Worm (Caenorhabditis elegans): Measurements from ENCODE around the gene K08F8.15.

DNA sequence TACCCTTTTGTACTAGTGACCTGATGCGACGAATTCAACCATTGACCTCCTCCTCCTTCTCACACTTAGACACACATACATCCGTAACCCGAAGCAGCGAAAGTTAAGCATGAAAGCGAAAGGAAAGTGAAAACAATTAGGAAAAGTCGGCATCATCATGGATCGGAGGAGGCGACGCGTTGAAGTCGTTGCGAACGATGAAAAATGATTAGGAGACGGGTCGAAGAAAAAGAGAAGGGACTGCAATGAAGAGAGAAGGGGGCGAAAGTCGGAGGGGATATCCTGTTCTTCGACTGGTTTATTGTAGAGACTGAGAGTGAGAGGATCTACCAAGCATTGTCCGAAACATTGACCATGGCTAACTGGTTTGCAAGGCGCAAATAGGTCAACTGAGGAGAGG, 15.6 kb upstream of the K08F8.15 start:
- TF ChIP-seq nhr-11 (tag; optimal IDR thresholded peaks at IDR 0.05) (no peak), daf-8 (GFP tag; IDR thresholded peaks at IDR 0.05) (no peak), mxl-2 (GFP tag; conservative IDR thresholded peaks at IDR 0.05) (no peak), aly-2 (tag; optimal IDR thresholded peaks at IDR 0.05) (no peak), mdl-1 (tag; optimal IDR thresholded peaks at IDR 0.05) (peak in 1 of 2 experiments; percentile 63), vab-7 (GFP tag; IDR thresholded peaks at IDR 0.05) (no peak)

Measured in whole organism, L4 larva.